Worm (Caenorhabditis elegans): ENCODE data around the gene srd-44.

srd-44 gene

ce11 chrX:12360444-12360843 is 22.2 kb downstream of the srd-44 start, which contains the start of the genes nspc-15 and F19H6.6:
Gene nspc-15, plus strand, starts transcription at chrX:12360744.
Gene F19H6.6, plus strand, starts transcription at chrX:12360827.
- TF ChIP-seq tra-4 (tag; optimal IDR thresholded peaks at IDR 0.05) (no peak), ceh-13 (GFP tag; optimal IDR thresholded peaks at IDR 0.05) (no peak), aly-1 (tag; optimal IDR thresholded peaks at IDR 0.05) (no peak), hnd-1 (tag; optimal IDR thresholded peaks at IDR 0.05) (no peak), sea-1 (GFP tag; conservative IDR thresholded peaks at IDR 0.05) (no peak), F13C5.2 (tag; optimal IDR thresholded peaks at IDR 0.05) (no peak), ets-7 (tag; optimal IDR thresholded peaks at IDR 0.05) (no peak), hmg-4 (GFP tag; optimal IDR thresholded peaks at IDR 0.05) (no peak), scrt-1 (GFP tag; IDR thresholded peaks at IDR 0.05) (no peak), pes-1 (GFP tag; IDR thresholded peaks at IDR 0.05) (no peak), ama-1 (optimal IDR thresholded peaks at IDR 0.05) (no peak), flt-1 (GFP tag; IDR thresholded peaks at IDR 0.05) (no peak), tbx-37 (GFP tag; conservative IDR thresholded peaks at IDR 0.05) (no peak), B0310.2 (tag; optimal IDR thresholded peaks at IDR 0.05) (no peak), hmbx-1 (tag; optimal IDR thresholded peaks at IDR 0.05) (no peak), tbx-11 (GFP tag; IDR thresholded peaks at IDR 0.05) (no peak), ceh-36 (tag; optimal IDR thresholded peaks at IDR 0.05) (no peak)

ce11 chrX:12362951-12363486 is 24.8 kb downstream of the srd-44 start:
- peak; percentile 49 for TF ChIP-seq F13C5.2 (tag; optimal IDR thresholded peaks at IDR 0.05)
- TF ChIP-seq flt-1 (GFP tag; IDR thresholded peaks at IDR 0.05), result no peak
- TF ChIP-seq scrt-1 (GFP tag; IDR thresholded peaks at IDR 0.05), result no peak

- TF ChIP-seq scrt-1 (GFP tag; IDR thresholded peaks at IDR 0.05) (no peak), flt-1 (GFP tag; IDR thresholded peaks at IDR 0.05) (no peak), aly-1 (tag; optimal IDR thresholded peaks at IDR 0.05) (no peak), sea-1 (GFP tag; conservative IDR thresholded peaks at IDR 0.05) (no peak), pes-1 (GFP tag; IDR thresholded peaks at IDR 0.05) (no peak), tra-4 (tag; optimal IDR thresholded peaks at IDR 0.05) (no peak), tbx-11 (GFP tag; IDR thresholded peaks at IDR 0.05) (no peak), hnd-1 (tag; optimal IDR thresholded peaks at IDR 0.05) (no peak), F13C5.2 (tag; optimal IDR thresholded peaks at IDR 0.05) (no peak), ceh-36 (tag; optimal IDR thresholded peaks at IDR 0.05) (no peak), tbx-37 (GFP tag; conservative IDR thresholded peaks at IDR 0.05) (no peak), B0310.2 (tag; optimal IDR thresholded peaks at IDR 0.05) (no peak), ama-1 (optimal IDR thresholded peaks at IDR 0.05) (no peak), hmbx-1 (tag; optimal IDR thresholded peaks at IDR 0.05) (no peak), ceh-13 (GFP tag; optimal IDR thresholded peaks at IDR 0.05) (no peak), hmg-4 (GFP tag; optimal IDR thresholded peaks at IDR 0.05) (no peak), ets-7 (tag; optimal IDR thresholded peaks at IDR 0.05) (no peak)
These were observed 26.6 kb downstream of the srd-44 start, which contains the start of gene F19H6.5 for ce11 chrX:12364804-12365203. Gene F19H6.5, minus strand, starts transcription at chrX:12364904.

- TF ChIP-seq F13C5.2 (tag; optimal IDR thresholded peaks at IDR 0.05) (no peak), ama-1 (optimal IDR thresholded peaks at IDR 0.05) (no peak)
These were observed 27.1 kb downstream of the srd-44 start, which contains the start of gene F19H6.4 for ce11 chrX:12365388-12365787. Gene F19H6.4, plus strand, starts transcription at chrX:12365688.

ce11 chrX:12367498-12367897 is 29.3 kb downstream of the srd-44 start:
- no peak for TF ChIP-seq tra-4 (tag; optimal IDR thresholded peaks at IDR 0.05)
- TF ChIP-seq tbx-37 (GFP tag; conservative IDR thresholded peaks at IDR 0.05), result peak; percentile 60; the same call in 1 of the 2 replicates
- peak; percentile 39 for TF ChIP-seq hmbx-1 (tag; optimal IDR thresholded peaks at IDR 0.05)
- no peak; the same call in none of the 2 replicates for TF ChIP-seq pes-1 (GFP tag; IDR thresholded peaks at IDR 0.05)
- TF ChIP-seq sea-1 (GFP tag; conservative IDR thresholded peaks at IDR 0.05), result peak; percentile 71; the same call in 1 of the 2 replicates
- TF ChIP-seq ceh-36 (tag; optimal IDR thresholded peaks at IDR 0.05), result peak; percentile 60
- peak; percentile 84 for TF ChIP-seq F13C5.2 (tag; optimal IDR thresholded peaks at IDR 0.05)
- peak; percentile 66 for TF ChIP-seq hmg-4 (GFP tag; optimal IDR thresholded peaks at IDR 0.05)
- peak; percentile 55 for TF ChIP-seq ceh-13 (GFP tag; optimal IDR thresholded peaks at IDR 0.05)
- peak; percentile 39 for TF ChIP-seq B0310.2 (tag; optimal IDR thresholded peaks at IDR 0.05)
- TF ChIP-seq hnd-1 (tag; optimal IDR thresholded peaks at IDR 0.05), result peak; percentile 47
- peak; percentile 84 for TF ChIP-seq flt-1 (GFP tag; IDR thresholded peaks at IDR 0.05)
- TF ChIP-seq ets-7 (tag; optimal IDR thresholded peaks at IDR 0.05), result peak; percentile 26
- TF ChIP-seq scrt-1 (GFP tag; IDR thresholded peaks at IDR 0.05), result peak; percentile 80
- no peak for TF ChIP-seq ama-1 (optimal IDR thresholded peaks at IDR 0.05)
- peak; percentile 59 for TF ChIP-seq aly-1 (tag; optimal IDR thresholded peaks at IDR 0.05)
- peak; percentile 82 for TF ChIP-seq tbx-11 (GFP tag; IDR thresholded peaks at IDR 0.05)

ce11 chrX:12371321-12371720 is 33.1 kb downstream of the srd-44 start, which contains the start of gene rif-1.2:
Gene rif-1.2, minus strand, starts transcription at chrX:12371421.
- TF ChIP-seq tra-4 (tag; optimal IDR thresholded peaks at IDR 0.05), result no peak
- no peak for TF ChIP-seq ceh-36 (tag; optimal IDR thresholded peaks at IDR 0.05)
- TF ChIP-seq hnd-1 (tag; optimal IDR thresholded peaks at IDR 0.05), result no peak
- no peak for TF ChIP-seq hmbx-1 (tag; optimal IDR thresholded peaks at IDR 0.05)
- no peak for TF ChIP-seq B0310.2 (tag; optimal IDR thresholded peaks at IDR 0.05)
- TF ChIP-seq ceh-13 (GFP tag; optimal IDR thresholded peaks at IDR 0.05), result no peak
- no peak for TF ChIP-seq aly-1 (tag; optimal IDR thresholded peaks at IDR 0.05)
- no peak for TF ChIP-seq scrt-1 (GFP tag; IDR thresholded peaks at IDR 0.05)
- TF ChIP-seq flt-1 (GFP tag; IDR thresholded peaks at IDR 0.05), result no peak
- no peak for TF ChIP-seq sea-1 (GFP tag; conservative IDR thresholded peaks at IDR 0.05)
- TF ChIP-seq hmg-4 (GFP tag; optimal IDR thresholded peaks at IDR 0.05), result no peak
- TF ChIP-seq ama-1 (optimal IDR thresholded peaks at IDR 0.05), result no peak
- TF ChIP-seq pes-1 (GFP tag; IDR thresholded peaks at IDR 0.05), result no peak
- TF ChIP-seq F13C5.2 (tag; optimal IDR thresholded peaks at IDR 0.05), result no peak

- TF ChIP-seq flt-1 (GFP tag; IDR thresholded peaks at IDR 0.05) (no peak), tbx-11 (GFP tag; IDR thresholded peaks at IDR 0.05) (no peak), ama-1 (optimal IDR thresholded peaks at IDR 0.05) (no peak), pes-1 (GFP tag; IDR thresholded peaks at IDR 0.05) (no peak), ceh-13 (GFP tag; optimal IDR thresholded peaks at IDR 0.05) (no peak), sea-1 (GFP tag; conservative IDR thresholded peaks at IDR 0.05) (no peak), tra-4 (tag; optimal IDR thresholded peaks at IDR 0.05) (no peak)
These were observed 37.5 kb downstream of the srd-44 start for ce11 chrX:12375783-12376182.
